Worm (Caenorhabditis elegans) whole organism, early embryonic: ENCODE data around the gene F13C5.1.

Experiments
- aly-1 ChIP-seq: sonication (generic microtip); optimal IDR thresholded peaks from 2 replicates; lab custom pipeline; 2016; ENCODE audit warnings: missing genetic modification characterization, missing compliant biosample characterization
- ama-1 ChIP-seq: fragments of 150-350 bp; optimal IDR thresholded peaks from 2 replicates; lab custom pipeline; 2014
- ceh-36 ChIP-seq: sonication (generic microtip); optimal IDR thresholded peaks from 2 replicates; lab custom pipeline; 2016; ENCODE audit warnings: missing genetic modification characterization, inconsistent platforms, missing compliant biosample characterization
- flt-1 ChIP-seq: fragments of 200-800 bp; sonication (Bioruptor generic); IDR thresholded peaks from 2 replicates; pipeline ENCODE4 v1.3.6; 2022; ENCODE audit warnings: missing genetic modification characterization, missing compliant biosample characterization
- hmbx-1 ChIP-seq: sonication (generic microtip); optimal IDR thresholded peaks from 2 replicates; lab custom pipeline; 2016; ENCODE audit warnings: mild to moderate bottlenecking, missing genetic modification characterization, missing compliant biosample characterization
- hnd-1 ChIP-seq: sonication (generic microtip); optimal IDR thresholded peaks from 2 replicates; lab custom pipeline; 2016; ENCODE audit warnings: missing genetic modification characterization, missing compliant biosample characterization
- pes-1 ChIP-seq: fragments of 200-800 bp; sonication (Bioruptor generic); IDR thresholded peaks from 2 replicates; pipeline ENCODE4 v1.3.6; 2022; ENCODE audit warnings: missing genetic modification reagents, missing genetic modification characterization, missing compliant biosample characterization
- scrt-1 ChIP-seq: fragments of 200-800 bp; sonication (Bioruptor generic); IDR thresholded peaks from 2 replicates; pipeline ENCODE4 v1.3.6; 2022; ENCODE audit warnings: missing genetic modification characterization, missing compliant biosample characterization
- tbx-37 ChIP-seq: fragments of 200-800 bp; sonication (Bioruptor generic); conservative IDR thresholded peaks from 2 replicates; pipeline ENCODE4 v1.3.6; 2022; ENCODE audit warnings: missing genetic modification reagents, missing genetic modification characterization, missing compliant biosample characterization

DNA sequence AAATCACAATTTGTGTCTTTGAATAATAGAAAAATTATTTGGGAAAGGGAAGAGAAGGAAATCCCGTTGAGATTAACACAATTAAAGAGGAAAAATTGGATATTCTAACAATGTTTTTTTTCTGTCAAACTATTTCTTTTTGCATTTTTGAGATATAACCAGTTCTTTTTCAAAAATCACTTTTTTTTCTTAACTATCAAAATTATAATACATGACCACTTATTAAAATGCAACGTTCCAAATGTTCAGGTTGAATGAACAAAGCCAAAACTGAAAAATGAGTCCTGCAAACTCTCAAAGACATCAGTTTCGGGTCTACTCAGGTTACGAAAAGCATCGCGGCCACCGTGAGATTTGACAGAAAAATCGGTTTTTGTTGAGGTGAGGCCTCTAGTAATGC, 7.6 kb downstream of the F13C5.1 start:
- no peak for TF ChIP-seq ceh-36 (tag; lab: Kevin White, UChicago)
- TF ChIP-seq flt-1 = no peak
- TF ChIP-seq ama-1 (lab: Kevin White, UChicago) = no peak
- TF ChIP-seq scrt-1 (GFP tag; lab: Robert Waterston, UW) = no peak
- no peak for TF ChIP-seq tbx-37 (GFP tag; lab: Robert Waterston, UW)
- TF ChIP-seq pes-1 (GFP tag; lab: Robert Waterston, UW) = no peak
- TF ChIP-seq hmbx-1 = no peak
- TF ChIP-seq hnd-1 (tag; lab: Kevin White, UChicago) = no peak
- TF ChIP-seq aly-1 = no peak
